Worm (Caenorhabditis elegans) whole organism, young adult: ENCODE results near the gene daz-1.

Experiments
- B0336.3 ChIP-seq: fragments of 200-800 bp; sonication (Bioruptor generic); IDR thresholded peaks from 2 replicates; pipeline ENCODE4 v1.3.6; 2022; ENCODE audit warnings: missing genetic modification characterization, missing compliant biosample characterization
- C17E4.6 ChIP-seq: fragments of 200-800 bp; sonication (Bioruptor generic); IDR thresholded peaks from 2 replicates; pipeline ENCODE4 v1.3.6; 2022; ENCODE audit warnings: missing genetic modification reagents, missing genetic modification characterization, missing compliant biosample characterization
- F23B12.7 ChIP-seq: sonication (generic microtip); optimal IDR thresholded peaks from 2 replicates; lab custom pipeline; 2017; ENCODE audit warnings: missing genetic modification characterization, mild to moderate bottlenecking, missing compliant biosample characterization, antibody characterized with exemption, moderate library complexity; ENCODE audit not compliant: insufficient read depth
- F33H1.4 ChIP-seq: fragments of 200-800 bp; sonication (Bioruptor generic); IDR thresholded peaks from 2 replicates; pipeline ENCODE4 v1.3.6; 2022; ENCODE audit warnings: missing genetic modification reagents, missing genetic modification characterization, missing compliant biosample characterization
- K12H6.12 ChIP-seq: fragments of 200-800 bp; sonication (Bioruptor generic); optimal IDR thresholded peaks from 2 replicates; lab custom pipeline; 2018; ENCODE audit warnings: mild to moderate bottlenecking, missing genetic modification characterization, missing compliant biosample characterization
- Y95B8A.8 ChIP-seq: fragments of 200-800 bp; sonication (Bioruptor generic); IDR thresholded peaks from 2 replicates; pipeline ENCODE4 v1.3.6; 2022; ENCODE audit warnings: missing genetic modification reagents, missing genetic modification characterization, missing compliant biosample characterization
- ZK185.1 ChIP-seq: sonication (generic microtip); optimal IDR thresholded peaks from 2 replicates; lab custom pipeline; 2016; ENCODE audit warnings: mild to moderate bottlenecking, missing genetic modification characterization, missing compliant biosample characterization; ENCODE audit not compliant: poor library complexity, severe bottlenecking
- ama-1 ChIP-seq, 3 experiments: fragments of 150-350 bp in 1 of 3; sonication (generic microtip) in 2 of 3; optimal IDR thresholded peaks; 2 replicates each; lab custom pipeline; 2014 to 2018; ENCODE audit warnings: missing biosample characterization in 2 of 3, missing genetic modification characterization in 2 of 3, missing genetic modification reagents in 2 of 3
- aptf-2 ChIP-seq: fragments of 200-800 bp; sonication (Bioruptor generic); conservative IDR thresholded peaks from 2 replicates; pipeline ENCODE4 v1.3.6; 2022; ENCODE audit warnings: missing genetic modification reagents, missing genetic modification characterization, missing compliant biosample characterization
- aptf-3 ChIP-seq: fragments of 200-800 bp; sonication (Bioruptor generic); IDR thresholded peaks from 2 replicates; pipeline ENCODE4 v1.3.6; 2022; ENCODE audit warnings: missing genetic modification characterization, missing compliant biosample characterization
- atf-7 ChIP-seq: sonication (generic microtip); optimal IDR thresholded peaks from 2 replicates; lab custom pipeline; 2017; ENCODE audit warnings: mild to moderate bottlenecking, missing genetic modification characterization, missing compliant biosample characterization
- attf-3 ChIP-seq: fragments of 200-800 bp; sonication (Bioruptor generic); conservative IDR thresholded peaks from 2 replicates; pipeline ENCODE4 v1.3.6; 2022; ENCODE audit warnings: missing genetic modification reagents, missing genetic modification characterization, missing compliant biosample characterization
- dpl-1 ChIP-seq: fragments of 150-350 bp; optimal IDR thresholded peaks from 2 replicates; lab custom pipeline; 2014; ENCODE audit warnings: missing biosample characterization, missing genetic modification reagents, missing genetic modification characterization
- efl-1 ChIP-seq: fragments of 150-350 bp; optimal IDR thresholded peaks from 2 replicates; lab custom pipeline; 2014; ENCODE audit warnings: missing biosample characterization, missing genetic modification reagents, missing genetic modification characterization
- egl-18 ChIP-seq: fragments of 200-800 bp; sonication (Bioruptor generic); IDR thresholded peaks from 2 replicates; pipeline ENCODE4 v1.3.6; 2022; ENCODE audit warnings: missing genetic modification reagents, missing genetic modification characterization, missing compliant biosample characterization
- egl-44 ChIP-seq: fragments of 200-800 bp; sonication (Bioruptor generic); IDR thresholded peaks from 2 replicates; pipeline ENCODE4 v1.3.6; 2022; ENCODE audit warnings: missing genetic modification reagents, missing genetic modification characterization, missing compliant biosample characterization
- egrh-3 ChIP-seq: fragments of 200-800 bp; sonication (Bioruptor generic); IDR thresholded peaks from 2 replicates; pipeline ENCODE4 v1.3.6; 2022; ENCODE audit warnings: missing genetic modification reagents, missing genetic modification characterization, missing compliant biosample characterization
- ets-4 ChIP-seq: fragments of 200-800 bp; sonication (Bioruptor generic); optimal IDR thresholded peaks from 2 replicates; lab custom pipeline; 2018; ENCODE audit warnings: mild to moderate bottlenecking, missing genetic modification characterization, missing compliant biosample characterization
- gei-17 ChIP-seq: fragments of 200-800 bp; sonication (Bioruptor generic); optimal IDR thresholded peaks from 2 replicates; lab custom pipeline; 2018; ENCODE audit warnings: mild to moderate bottlenecking, missing genetic modification characterization, missing compliant biosample characterization
- him-1 ChIP-seq: sonication (generic microtip); optimal IDR thresholded peaks from 2 replicates; lab custom pipeline; 2016; ENCODE audit warnings: missing genotype, missing genetic modification reagents, missing genetic modification characterization, missing compliant biosample characterization
- hmg-1.2 ChIP-seq: fragments of 200-800 bp; sonication (Bioruptor generic); IDR thresholded peaks from 2 replicates; pipeline ENCODE4 v1.3.6; 2022; ENCODE audit warnings: missing genetic modification reagents, missing genetic modification characterization, missing compliant biosample characterization
- hsf-1 ChIP-seq: fragments of 200-800 bp; sonication (Bioruptor generic); IDR thresholded peaks from 2 replicates; pipeline ENCODE4 v1.3.6; 2022; ENCODE audit warnings: missing genetic modification reagents, missing genetic modification characterization, missing compliant biosample characterization
- let-607 ChIP-seq, 2 experiments: fragments of 200-800 bp in 1 of 2; sonication (Bioruptor generic) in 1 of 2; sonication (generic microtip) in 1 of 2; optimal IDR thresholded peaks; 2 replicates each; lab custom pipeline; 2016 to 2018; ENCODE audit warnings: mild to moderate bottlenecking in 2 of 2, missing compliant biosample characterization in 2 of 2, missing genetic modification characterization in 2 of 2, moderate library complexity in 2 of 2, missing genotype in 1 of 2
- lin-40 ChIP-seq: sonication (generic microtip); optimal IDR thresholded peaks from 2 replicates; lab custom pipeline; 2016; ENCODE audit warnings: missing genetic modification characterization, mild to moderate bottlenecking, missing compliant biosample characterization, missing genotype, missing genetic modification reagents
- lin-54 ChIP-seq: fragments of 200-800 bp; sonication (Bioruptor generic); optimal IDR thresholded peaks from 2 replicates; lab custom pipeline; 2018; ENCODE audit warnings: mild to moderate bottlenecking, missing genetic modification characterization, missing compliant biosample characterization
- lsl-1 ChIP-seq: fragments of 200-800 bp; sonication (Bioruptor generic); optimal IDR thresholded peaks from 2 replicates; lab custom pipeline; 2018; ENCODE audit warnings: mild to moderate bottlenecking, missing genetic modification characterization, moderate library complexity, missing compliant biosample characterization
- lsy-27 ChIP-seq: sonication (generic microtip); optimal IDR thresholded peaks from 2 replicates; lab custom pipeline; 2017; ENCODE audit warnings: missing genetic modification characterization, mild to moderate bottlenecking, missing compliant biosample characterization, antibody characterized with exemption, missing genotype, borderline replicate concordance; ENCODE audit not compliant: insufficient read depth
- mcd-1 ChIP-seq: fragments of 200-800 bp; sonication (Bioruptor generic); IDR thresholded peaks from 2 replicates; pipeline ENCODE4 v1.3.6; 2022; ENCODE audit warnings: missing genetic modification reagents, missing genetic modification characterization, missing compliant biosample characterization
- nfya-2 ChIP-seq: fragments of 200-800 bp; sonication (Bioruptor generic); IDR thresholded peaks from 2 replicates; pipeline ENCODE4 v1.3.6; 2022; ENCODE audit warnings: missing genetic modification reagents, missing genetic modification characterization, missing compliant biosample characterization
- nhr-27 ChIP-seq: fragments of 200-800 bp; sonication (Bioruptor generic); optimal IDR thresholded peaks from 2 replicates; lab custom pipeline; 2018; ENCODE audit warnings: mild to moderate bottlenecking, missing genetic modification characterization, moderate library complexity, missing compliant biosample characterization
- nhr-80 ChIP-seq: sonication (generic microtip); optimal IDR thresholded peaks from 2 replicates; lab custom pipeline; 2016; ENCODE audit warnings: missing genetic modification characterization, missing compliant biosample characterization
- nhr-90 ChIP-seq: sonication (generic microtip); optimal IDR thresholded peaks from 2 replicates; lab custom pipeline; 2016; ENCODE audit warnings: missing genotype, mild to moderate bottlenecking, missing genetic modification characterization, missing compliant biosample characterization
- pha-4 ChIP-seq: fragments of 150-350 bp; sonication (generic microtip); optimal IDR thresholded peaks from 2 replicates; lab custom pipeline; 2014; ENCODE audit warnings: missing biosample characterization, missing genetic modification reagents, missing genetic modification characterization
- rcor-1 ChIP-seq: fragments of 200-800 bp; sonication (Bioruptor generic); IDR thresholded peaks from 2 replicates; pipeline ENCODE4 v1.3.6; 2022; ENCODE audit warnings: missing genetic modification reagents, missing genetic modification characterization, missing compliant biosample characterization
- rec-8 ChIP-seq, 2 experiments: sonication (generic microtip); optimal IDR thresholded peaks; 2 replicates each; lab custom pipeline; 2016; ENCODE audit warnings: mild to moderate bottlenecking in 2 of 2, missing genetic modification characterization in 2 of 2, missing genetic modification reagents in 2 of 2, missing genotype in 2 of 2, missing biosample characterization in 1 of 2, missing compliant biosample characterization in 1 of 2, moderate library complexity in 1 of 2
- rpc-1 ChIP-seq, 2 experiments: fragments of 150-350 bp in 1 of 2; sonication (generic microtip) in 1 of 2; optimal IDR thresholded peaks; 2 replicates each; lab custom pipeline; 2014 to 2018; ENCODE audit warnings: missing biosample characterization in 1 of 2, missing genetic modification characterization in 1 of 2, missing genetic modification reagents in 1 of 2, missing genotype in 1 of 2
- snpc-1.1 ChIP-seq: sonication (generic microtip); optimal IDR thresholded peaks from 2 replicates; lab custom pipeline; 2017; ENCODE audit warnings: missing genetic modification characterization, mild to moderate bottlenecking, missing compliant biosample characterization, antibody characterized with exemption, moderate library complexity, missing genotype, missing genetic modification reagents; ENCODE audit not compliant: insufficient read depth
- snpc-3.4 ChIP-seq: sonication (generic microtip); optimal IDR thresholded peaks from 2 replicates; lab custom pipeline; 2017; ENCODE audit warnings: missing genetic modification characterization, mild to moderate bottlenecking, missing compliant biosample characterization, antibody characterized with exemption, moderate library complexity, missing genotype, missing genetic modification reagents
- somi-1 ChIP-seq: fragments of 200-800 bp; sonication (Bioruptor generic); optimal IDR thresholded peaks from 2 replicates; lab custom pipeline; 2018; ENCODE audit warnings: mild to moderate bottlenecking, missing genetic modification characterization, missing compliant biosample characterization
- sptf-2 ChIP-seq: fragments of 200-800 bp; sonication (Bioruptor generic); optimal IDR thresholded peaks from 2 replicates; lab custom pipeline; 2018; ENCODE audit warnings: mild to moderate bottlenecking, missing genetic modification characterization, missing compliant biosample characterization
- tbp1 ChIP-seq: fragments of 200-800 bp; sonication (Bioruptor generic); optimal IDR thresholded peaks from 2 replicates; lab custom pipeline; 2018; ENCODE audit warnings: mild to moderate bottlenecking, missing genetic modification characterization, missing compliant biosample characterization
- tlf-1 ChIP-seq: fragments of 200-800 bp; sonication (Bioruptor generic); optimal IDR thresholded peaks from 2 replicates; lab custom pipeline; 2018; ENCODE audit warnings: mild to moderate bottlenecking, missing genetic modification characterization, missing compliant biosample characterization
- unc-62 ChIP-seq: fragments of 150-350 bp; optimal IDR thresholded peaks from 2 replicates; lab custom pipeline; 2014; ENCODE audit warnings: missing biosample characterization, missing genetic modification reagents, missing genetic modification characterization
- xnd-1 ChIP-seq: sonication (generic microtip); optimal IDR thresholded peaks from 2 replicates; lab custom pipeline; 2016; ENCODE audit warnings: missing genotype, missing genetic modification reagents, missing genetic modification characterization, missing compliant biosample characterization
- zim-3 ChIP-seq: sonication (generic microtip); optimal IDR thresholded peaks from 2 replicates; lab custom pipeline; 2017; ENCODE audit warnings: mild to moderate bottlenecking, missing genetic modification characterization, moderate library complexity, missing compliant biosample characterization
- ztf-18 ChIP-seq: sonication (generic microtip); optimal IDR thresholded peaks from 2 replicates; lab custom pipeline; 2016; ENCODE audit warnings: missing genotype, mild to moderate bottlenecking, missing genetic modification characterization, missing compliant biosample characterization
- ztf-28 ChIP-seq: fragments of 200-800 bp; sonication (Bioruptor generic); IDR thresholded peaks from 2 replicates; pipeline ENCODE4 v1.3.6; 2022; ENCODE audit warnings: missing genetic modification reagents, missing genetic modification characterization, missing compliant biosample characterization
- ztf-3 ChIP-seq: fragments of 200-800 bp; sonication (Bioruptor generic); optimal IDR thresholded peaks from 2 replicates; lab custom pipeline; 2018; ENCODE audit warnings: mild to moderate bottlenecking, missing genetic modification characterization, missing compliant biosample characterization

The daz-1 gene

DNA sequence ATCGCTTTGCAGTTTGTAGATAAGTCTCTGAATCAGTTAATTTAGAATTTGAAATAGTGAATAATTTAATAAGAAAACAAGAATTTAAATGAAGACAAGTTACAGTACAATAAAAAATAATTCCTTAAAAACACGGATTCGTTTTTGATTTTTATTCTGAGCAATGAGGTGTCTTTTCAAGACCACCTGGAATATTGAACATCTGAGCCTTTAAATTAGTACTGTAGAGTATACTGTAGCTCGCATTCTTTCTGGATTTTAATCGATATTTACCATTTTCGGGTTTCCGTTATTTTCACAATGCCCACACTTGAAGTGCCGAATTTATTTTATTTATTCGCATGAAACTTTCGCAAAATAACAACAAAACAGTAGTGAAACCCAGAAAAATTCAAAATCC is 32.3 kb upstream of the daz-1 start, which contains the start of gene F07F6.7:
F07F6.7 (minus strand) TSS at position 27 of the 400 bp plus-strand sequence.
- TF ChIP-seq F33H1.4 (GFP tag; lab: Robert Waterston, UW) (peak; percentile 76), snpc-1.1 (no peak), him-1 (tag; lab: Kevin White, UChicago) (peak; percentile 15), egrh-3 (no peak), K12H6.12 (tag; lab: Kevin White, UChicago) (no peak), hmg-1.2 (GFP tag; lab: Robert Waterston, UW) (no peak), attf-3 (GFP tag; lab: Robert Waterston, UW) (no peak), tlf-1 (GFP tag; lab: Kevin White, UChicago) (no peak), sptf-2 (GFP tag; lab: Kevin White, UChicago) (no peak), efl-1 (GFP tag; lab: Kevin White, UChicago) (no peak), ztf-3 (no peak), atf-7 (tag; lab: Kevin White, UChicago) (no peak), ZK185.1 (no peak), lin-54 (GFP tag; lab: Kevin White, UChicago) (peak; percentile 24), C17E4.6 (GFP tag; lab: Robert Waterston, UW) (no peak), ama-1 (optimal IDR thresholded peaks at IDR 0.05; lab: Kevin White, UChicago) (no peak), ama-1 (GFP tag; optimal IDR thresholded peaks at IDR 0.05; lab: Kevin White, UChicago) (no peak), B0336.3 (GFP tag; lab: Robert Waterston, UW) (no peak), let-607 (tag; optimal IDR thresholded peaks at IDR 0.05; lab: Kevin White, UChicago) (no peak), ets-4 (GFP tag; lab: Kevin White, UChicago) (no peak), ztf-28 (GFP tag; lab: Robert Waterston, UW) (no peak), nhr-80 (tag; lab: Kevin White, UChicago) (no peak), ztf-18 (no peak), mcd-1 (GFP tag; lab: Robert Waterston, UW) (peak; percentile 20; the same call in 1 of the 2 replicates), lin-40 (tag; lab: Kevin White, UChicago) (no peak), nhr-90 (tag; lab: Kevin White, UChicago) (no peak), nfya-2 (no peak), F23B12.7 (tag; lab: Kevin White, UChicago) (no peak), aptf-2 (GFP tag; lab: Robert Waterston, UW) (no peak), tbp1 (GFP tag; lab: Kevin White, UChicago) (no peak), somi-1 (GFP tag; lab: Kevin White, UChicago) (no peak), gei-17 (GFP tag; lab: Kevin White, UChicago) (no peak), egl-18 (GFP tag; lab: Robert Waterston, UW) (no peak), unc-62 (GFP tag; lab: Kevin White, UChicago) (no peak), rpc-1 (optimal IDR thresholded peaks at IDR 0.05; lab: Kevin White, UChicago) (no peak), rpc-1 (tag; optimal IDR thresholded peaks at IDR 0.05; lab: Kevin White, UChicago) (no peak), zim-3 (tag; lab: Kevin White, UChicago) (no peak), dpl-1 (GFP tag; lab: Kevin White, UChicago) (no peak), aptf-3 (GFP tag; lab: Robert Waterston, UW) (no peak), Y95B8A.8 (GFP tag; lab: Robert Waterston, UW) (no peak), rcor-1 (GFP tag; lab: Robert Waterston, UW) (no peak), pha-4 (tag; lab: Kevin White, UChicago) (no peak), lsl-1 (GFP tag; lab: Kevin White, UChicago) (peak; percentile 93), nhr-27 (tag; lab: Kevin White, UChicago) (no peak), lsy-27 (tag; lab: Kevin White, UChicago) (no peak), egl-44 (GFP tag; lab: Robert Waterston, UW) (no peak), xnd-1 (tag; lab: Kevin White, UChicago) (peak; percentile 67), rec-8 (tag; optimal IDR thresholded peaks at IDR 0.05; lab: Kevin White, UChicago) (no peak), snpc-3.4 (tag; lab: Kevin White, UChicago) (no peak), hsf-1 (GFP tag; lab: Robert Waterston, UW) (no peak)
